Worm (Caenorhabditis elegans): ENCODE results near the gene fbxa-7.

- no peak for TF ChIP-seq tbx-37 (GFP tag; conservative IDR thresholded peaks at IDR 0.05)
- no peak for TF ChIP-seq hnd-1 (tag; optimal IDR thresholded peaks at IDR 0.05)
- TF ChIP-seq ceh-36 (tag; optimal IDR thresholded peaks at IDR 0.05): no peak
- no peak for TF ChIP-seq aly-1 (tag; optimal IDR thresholded peaks at IDR 0.05)
- no peak for TF ChIP-seq flt-1 (GFP tag; IDR thresholded peaks at IDR 0.05)
- no peak for TF ChIP-seq tbx-11 (GFP tag; IDR thresholded peaks at IDR 0.05)
- TF ChIP-seq ama-1 (optimal IDR thresholded peaks at IDR 0.05): no peak
- TF ChIP-seq pes-1 (GFP tag; IDR thresholded peaks at IDR 0.05): no peak
- no peak for TF ChIP-seq B0310.2 (tag; optimal IDR thresholded peaks at IDR 0.05)
- TF ChIP-seq ets-7 (tag; optimal IDR thresholded peaks at IDR 0.05): no peak
- no peak for TF ChIP-seq scrt-1 (GFP tag; IDR thresholded peaks at IDR 0.05)
- no peak for TF ChIP-seq F13C5.2 (tag; optimal IDR thresholded peaks at IDR 0.05)
These were observed 40.6 kb downstream of the fbxa-7 start for ce11 chrIII:2210601-2211000.

All from whole organism, early embryonic.